Worm (Caenorhabditis elegans) whole organism, L4 larva: Measurements from ENCODE around the gene fcho-1.

Experiments used
- F37D6.2 ChIP-seq: sonication (generic microtip); optimal IDR thresholded peaks from 2 replicates; lab custom pipeline; 2016; ENCODE audit warnings: mild to moderate bottlenecking, missing genetic modification characterization, missing compliant biosample characterization
- Y5F2A.4 ChIP-seq: fragments of 200-800 bp; sonication (Bioruptor generic); optimal IDR thresholded peaks from 2 replicates; lab custom pipeline; 2018; ENCODE audit warnings: mild to moderate bottlenecking, missing genetic modification characterization, missing compliant biosample characterization
- attf-4 ChIP-seq: sonication (generic microtip); optimal IDR thresholded peaks from 3 replicates; lab custom pipeline; 2017; ENCODE audit warnings: missing biosample characterization, missing genetic modification characterization
- ceh-28 ChIP-seq: fragments of 150-350 bp; optimal IDR thresholded peaks from 2 replicates; lab custom pipeline; 2014; ENCODE audit warnings: missing biosample characterization, missing genetic modification reagents, missing genetic modification characterization
- ceh-44 ChIP-seq: fragments of 200-800 bp; sonication (Bioruptor generic); IDR thresholded peaks from 2 replicates; pipeline ENCODE4 v1.3.6; 2022; ENCODE audit warnings: missing genetic modification reagents, missing genetic modification characterization, missing compliant biosample characterization
- ces-1 ChIP-seq: fragments of 150-350 bp; sonication (generic microtip); optimal IDR thresholded peaks from 4 replicates; lab custom pipeline; 2014; ENCODE audit warnings: missing biosample characterization, missing genetic modification reagents, missing genetic modification characterization
- cey-2 ChIP-seq: sonication (generic microtip); optimal IDR thresholded peaks from 3 replicates; lab custom pipeline; 2017; ENCODE audit warnings: missing genetic modification characterization, mild to moderate bottlenecking, missing compliant biosample characterization, antibody characterized with exemption, borderline replicate concordance; ENCODE audit not compliant: insufficient read depth
- duxl-1 ChIP-seq: sonication (generic microtip); optimal IDR thresholded peaks from 2 replicates; lab custom pipeline; 2016; ENCODE audit warnings: mild to moderate bottlenecking, missing genetic modification characterization, moderate library complexity, missing compliant biosample characterization; ENCODE audit not compliant: poor library complexity
- egl-27 ChIP-seq: sonication (generic microtip); optimal IDR thresholded peaks from 3 replicates; lab custom pipeline; 2017; ENCODE audit warnings: missing biosample characterization, missing genetic modification reagents, missing genetic modification characterization
- hif-1 ChIP-seq, 2 experiments: sonication (generic microtip); optimal IDR thresholded peaks; 2 replicates each; lab custom pipeline; 2016 to 2017; ENCODE audit warnings: missing compliant biosample characterization in 2 of 2, missing genetic modification characterization in 2 of 2, missing genetic modification reagents in 2 of 2, missing genotype in 2 of 2, mild to moderate bottlenecking in 1 of 2
- jun-1 ChIP-seq: fragments of 150-350 bp; optimal IDR thresholded peaks from 2 replicates; lab custom pipeline; 2014; ENCODE audit warnings: missing biosample characterization, missing genetic modification reagents, missing genetic modification characterization
- lim-7 ChIP-seq: fragments of 200-800 bp; sonication (Bioruptor generic); IDR thresholded peaks from 2 replicates; pipeline ENCODE4 v1.3.6; 2022; ENCODE audit warnings: missing genetic modification characterization, missing compliant biosample characterization
- lin-13 ChIP-seq: fragments of 150-350 bp; optimal IDR thresholded peaks from 2 replicates; lab custom pipeline; 2014; ENCODE audit warnings: missing biosample characterization, missing genetic modification reagents, missing genetic modification characterization
- lin-29 ChIP-seq: fragments of 200-800 bp; sonication (Bioruptor generic); IDR thresholded peaks from 2 replicates; pipeline ENCODE4 v1.3.6; 2022; ENCODE audit warnings: missing genetic modification reagents, missing genetic modification characterization, missing compliant biosample characterization
- lin-38 ChIP-seq: fragments of 200-800 bp; sonication (Bioruptor generic); IDR thresholded peaks from 2 replicates; pipeline ENCODE4 v1.3.6; 2022; ENCODE audit warnings: missing genetic modification reagents, missing genetic modification characterization, missing compliant biosample characterization
- lsy-2 ChIP-seq, 2 experiments: fragments of 150-350 bp in 1 of 2; sonication (generic microtip) in 1 of 2; optimal IDR thresholded peaks; 2 replicates each; lab custom pipeline; 2014 to 2017; ENCODE audit warnings: missing biosample characterization in 2 of 2, missing genetic modification characterization in 2 of 2
- mep-1 ChIP-seq: fragments of 150-350 bp; sonication (generic microtip); optimal IDR thresholded peaks from 3 replicates; lab custom pipeline; 2014; ENCODE audit warnings: missing biosample characterization, missing genetic modification characterization
- mes-2 ChIP-seq: sonication (generic microtip); optimal IDR thresholded peaks from 2 replicates; lab custom pipeline; 2016; ENCODE audit warnings: missing genotype, mild to moderate bottlenecking, missing genetic modification characterization, missing compliant biosample characterization; ENCODE audit not compliant: poor library complexity, severe bottlenecking
- mxl-2 ChIP-seq: fragments of 200-800 bp; sonication (Bioruptor generic); conservative IDR thresholded peaks from 2 replicates; pipeline ENCODE4 v1.3.6; 2022; ENCODE audit warnings: missing genetic modification reagents, missing genetic modification characterization, missing compliant biosample characterization
- mxl-3 ChIP-seq: fragments of 200-800 bp; sonication (Bioruptor generic); optimal IDR thresholded peaks from 2 replicates; lab custom pipeline; 2018; ENCODE audit warnings: mild to moderate bottlenecking, missing genetic modification characterization, missing compliant biosample characterization
- nhr-102 ChIP-seq: sonication (generic microtip); optimal IDR thresholded peaks from 2 replicates; lab custom pipeline; 2016; ENCODE audit warnings: mild to moderate bottlenecking, missing genetic modification characterization, moderate library complexity, missing compliant biosample characterization
- nhr-42 ChIP-seq: fragments of 200-800 bp; sonication (Bioruptor generic); IDR thresholded peaks from 2 replicates; pipeline ENCODE4 v1.3.6; 2022; ENCODE audit warnings: missing genetic modification characterization, missing compliant biosample characterization
- pha-4 ChIP-seq, 2 experiments: fragments of 150-350 bp in 1 of 2; fragments of 200-800 bp in 1 of 2; sonication (Bioruptor generic) in 1 of 2; IDR thresholded peaks in 1 of 2; optimal IDR thresholded peaks in 1 of 2; 2 replicates each; pipeline versions ENCODE4 v1.3.6 to Lab custom; 2014 to 2022; ENCODE audit warnings: missing genetic modification characterization in 2 of 2, missing genetic modification reagents in 2 of 2, missing biosample characterization in 1 of 2, missing compliant biosample characterization in 1 of 2
- saeg-2 ChIP-seq: fragments of 200-800 bp; sonication (Bioruptor generic); IDR thresholded peaks from 2 replicates; pipeline ENCODE4 v1.3.6; 2022; ENCODE audit warnings: missing genetic modification reagents, missing genetic modification characterization, missing compliant biosample characterization
- snpc-4 ChIP-seq: fragments of 150-350 bp; optimal IDR thresholded peaks from 2 replicates; lab custom pipeline; 2014; ENCODE audit warnings: missing biosample characterization, missing genetic modification characterization
- tag-97 ChIP-seq: fragments of 200-800 bp; sonication (Bioruptor generic); IDR thresholded peaks from 2 replicates; pipeline ENCODE4 v1.3.6; 2022; ENCODE audit warnings: missing genetic modification characterization, missing compliant biosample characterization
- unc-39 ChIP-seq: sonication (generic microtip); optimal IDR thresholded peaks from 2 replicates; lab custom pipeline; 2017; ENCODE audit warnings: missing biosample characterization, missing genetic modification characterization
- zag-1 ChIP-seq: fragments of 150-350 bp; optimal IDR thresholded peaks from 2 replicates; lab custom pipeline; 2014; ENCODE audit warnings: missing biosample characterization, missing genetic modification characterization
- zfp-2 ChIP-seq: sonication (generic microtip); optimal IDR thresholded peaks from 2 replicates; lab custom pipeline; 2016; ENCODE audit warnings: mild to moderate bottlenecking, missing genetic modification characterization, missing compliant biosample characterization
- zip-11 ChIP-seq: fragments of 200-800 bp; sonication (Bioruptor generic); IDR thresholded peaks from 2 replicates; pipeline ENCODE4 v1.3.6; 2022; ENCODE audit warnings: missing genetic modification characterization, missing compliant biosample characterization
- zip-2 ChIP-seq: fragments of 150-350 bp; optimal IDR thresholded peaks from 2 replicates; lab custom pipeline; 2014; ENCODE audit warnings: missing biosample characterization, missing genetic modification characterization
- ztf-11 ChIP-seq: fragments of 150-350 bp; optimal IDR thresholded peaks from 2 replicates; lab custom pipeline; 2014; ENCODE audit warnings: missing biosample characterization, missing genetic modification characterization

The fcho-1 gene

ce11 chrII:1309892-1310516 is at the start of gene fcho-1, which contains the start of gene alh-6 (continued):
- TF ChIP-seq snpc-4 (tag; lab: Kevin White, UChicago), result no peak

- TF ChIP-seq pha-4 (GFP tag; IDR thresholded peaks at IDR 0.05; lab: Robert Waterston, UW) (no peak), pha-4 (tag; optimal IDR thresholded peaks at IDR 0.05; lab: Kevin White, UChicago) (no peak), lsy-2 (tag; optimal IDR thresholded peaks at IDR 0.05; lab: Kevin White, UChicago) (no peak), nhr-42 (GFP tag; lab: Robert Waterston, UW) (no peak), mep-1 (tag; lab: Kevin White, UChicago) (no peak), lin-13 (no peak), zip-2 (tag; lab: Kevin White, UChicago) (no peak), ces-1 (GFP tag; lab: Kevin White, UChicago) (no peak), lin-29 (no peak), attf-4 (tag; lab: Kevin White, UChicago) (no peak), mxl-2 (GFP tag; lab: Robert Waterston, UW) (no peak)
Observed at ce11 chrII:1266790-1267189, 43.5 kb upstream of the fcho-1 start, which contains the start of gene oac-30. oac-30 (minus strand) TSS chrII:1266890.

ce11 chrII:1271814-1272213 is 38.5 kb upstream of the fcho-1 start, which contains the start of gene srw-66:
srw-66 (minus strand) TSS chrII:1271914.
- TF ChIP-seq duxl-1 (tag; lab: Kevin White, UChicago) (no peak), ztf-11 (tag; lab: Kevin White, UChicago) (no peak), zfp-2 (tag; lab: Kevin White, UChicago) (no peak), F37D6.2 (tag; lab: Kevin White, UChicago) (no peak), zip-11 (GFP tag; lab: Robert Waterston, UW) (no peak), lim-7 (no peak), saeg-2 (GFP tag; lab: Robert Waterston, UW) (no peak), nhr-102 (tag; lab: Kevin White, UChicago) (no peak), zag-1 (tag; lab: Kevin White, UChicago) (no peak), Y5F2A.4 (GFP tag; lab: Kevin White, UChicago) (no peak), jun-1 (tag; lab: Kevin White, UChicago) (no peak), hif-1 (tag; optimal IDR thresholded peaks at IDR 0.05; lab: Kevin White, UChicago) (no peak), snpc-4 (tag; lab: Kevin White, UChicago) (no peak)
- TF ChIP-seq, all 104 proteins: peak for 0

- TF ChIP-seq mes-2 (tag; lab: Kevin White, UChicago) (no peak), ceh-44 (no peak), unc-39 (tag; lab: Kevin White, UChicago) (no peak), mxl-3 (GFP tag; lab: Kevin White, UChicago) (no peak), Y5F2A.4 (GFP tag; lab: Kevin White, UChicago) (no peak), lin-38 (no peak), tag-97 (no peak), cey-2 (tag; lab: Kevin White, UChicago) (no peak), lim-7 (no peak), ceh-28 (no peak), attf-4 (tag; lab: Kevin White, UChicago) (no peak), duxl-1 (tag; lab: Kevin White, UChicago) (no peak), egl-27 (no peak)
Observed at ce11 chrII:1275439-1275838, 34.9 kb upstream of the fcho-1 start, which contains the start of gene Y57G7A.5. Y57G7A.5 (minus strand) TSS chrII:1275539.
